Fruit fly (Drosophila melanogaster) whole organism, embryonic: ENCODE measurements around the gene CG10365.

Experiments
- Abd-B ChIP-seq: fragments of 200-800 bp; sonication (Bioruptor generic); optimal IDR thresholded peaks from 2 replicates; lab custom pipeline; 2018; ENCODE audit warnings: missing biosample characterization, mild to moderate bottlenecking, missing genetic modification characterization, moderate library complexity
- Bgb ChIP-seq: fragments of 200-800 bp; sonication (Bioruptor generic); IDR thresholded peaks from 2 replicates; pipeline ENCODE4 v1.3.6; 2022; ENCODE audit warnings: missing biosample characterization, missing genetic modification characterization; ENCODE audit not compliant: partially characterized antibody
- CG10431 ChIP-seq: fragments of 200-800 bp; sonication (Bioruptor generic); optimal IDR thresholded peaks from 3 replicates; lab custom pipeline; 2018; ENCODE audit warnings: missing biosample characterization, mild to moderate bottlenecking, missing genetic modification characterization
- CG10462 ChIP-seq: fragments of 200-800 bp; sonication (Bioruptor generic); optimal IDR thresholded peaks from 2 replicates; lab custom pipeline; 2016; ENCODE audit warnings: missing biosample characterization, missing genetic modification characterization
- CG10543 ChIP-seq: fragments of 200-800 bp; sonication (Bioruptor generic); optimal IDR thresholded peaks from 3 replicates; lab custom pipeline; 2017; ENCODE audit warnings: missing biosample characterization, mild to moderate bottlenecking, missing genetic modification characterization, moderate library complexity
- CG10654 ChIP-seq: fragments of 200-800 bp; sonication (Bioruptor generic); optimal IDR thresholded peaks from 2 replicates; lab custom pipeline; 2016; ENCODE audit warnings: missing biosample characterization, missing genetic modification characterization
- CG11560 ChIP-seq: fragments of 200-800 bp; sonication (Bioruptor generic); IDR thresholded peaks from 3 replicates; pipeline ENCODE4 v1.3.6; 2022; ENCODE audit warnings: missing biosample characterization, missing genetic modification characterization
- CG12236 ChIP-seq: fragments of 200-800 bp; sonication (Bioruptor generic); optimal IDR thresholded peaks from 2 replicates; lab custom pipeline; 2016; ENCODE audit warnings: missing biosample characterization, missing genetic modification characterization
- CG12299 ChIP-seq: fragments of 200-800 bp; sonication (Bioruptor generic); optimal IDR thresholded peaks from 2 replicates; lab custom pipeline; 2018; ENCODE audit warnings: missing biosample characterization, mild to moderate bottlenecking, missing genetic modification characterization
- CG1603 ChIP-seq: fragments of 200-800 bp; sonication (Bioruptor generic); optimal IDR thresholded peaks from 2 replicates; lab custom pipeline; 2019; ENCODE audit warnings: missing biosample characterization, mild to moderate bottlenecking, missing genetic modification characterization, moderate library complexity
- CG17359 ChIP-seq: fragments of 200-800 bp; sonication (Bioruptor generic); optimal IDR thresholded peaks from 3 replicates; lab custom pipeline; 2018; ENCODE audit warnings: missing biosample characterization, mild to moderate bottlenecking, missing genetic modification characterization, moderate library complexity
- CG17802 ChIP-seq: fragments of 200-800 bp; sonication (Bioruptor generic); optimal IDR thresholded peaks from 2 replicates; lab custom pipeline; 2018; ENCODE audit warnings: missing biosample characterization, mild to moderate bottlenecking, missing genetic modification characterization, moderate library complexity
- CG2678 ChIP-seq: fragments of 200-800 bp; sonication (Bioruptor generic); optimal IDR thresholded peaks from 3 replicates; lab custom pipeline; 2019; ENCODE audit warnings: missing biosample characterization, mild to moderate bottlenecking, missing genetic modification characterization, moderate library complexity
- CG2875 ChIP-seq: fragments of 200-800 bp; sonication (Bioruptor generic); optimal IDR thresholded peaks from 2 replicates; lab custom pipeline; 2017; ENCODE audit warnings: missing biosample characterization, mild to moderate bottlenecking, missing genetic modification characterization, missing genetic modification reagents
- CG31224 ChIP-seq: fragments of 200-800 bp; sonication (Bioruptor generic); IDR thresholded peaks from 2 replicates; pipeline ENCODE4 v1.3.6; 2022; ENCODE audit warnings: missing biosample characterization, missing genetic modification characterization
- CG34376 ChIP-seq: fragments of 200-800 bp; sonication (Bioruptor generic); optimal IDR thresholded peaks from 2 replicates; lab custom pipeline; 2018; ENCODE audit warnings: missing biosample characterization, mild to moderate bottlenecking, missing genetic modification characterization
- CG3995 ChIP-seq: fragments of 200-800 bp; sonication (Bioruptor generic); optimal IDR thresholded peaks from 3 replicates; lab custom pipeline; 2016; ENCODE audit warnings: missing biosample characterization, missing genetic modification characterization
- CG4360 ChIP-seq: fragments of 200-800 bp; sonication (Bioruptor generic); IDR thresholded peaks from 2 replicates; pipeline ENCODE4 v1.3.6; 2022; ENCODE audit warnings: missing biosample characterization, missing genetic modification characterization
- CG6791 ChIP-seq: fragments of 200-800 bp; sonication (Bioruptor generic); IDR thresholded peaks from 3 replicates; pipeline ENCODE4 v1.3.6; 2022; ENCODE audit warnings: missing biosample characterization, missing genetic modification characterization; ENCODE audit not compliant: partially characterized antibody
- D19A ChIP-seq: fragments of 200-800 bp; optimal IDR thresholded peaks from 3 replicates; lab custom pipeline; 2019; ENCODE audit warnings: missing biosample characterization, mild to moderate bottlenecking, missing genetic modification characterization, moderate library complexity
- Dek ChIP-seq: fragments of 200-800 bp; sonication (Bioruptor generic); optimal IDR thresholded peaks from 3 replicates; lab custom pipeline; 2019; ENCODE audit warnings: missing biosample characterization, mild to moderate bottlenecking, missing genetic modification characterization, moderate library complexity
- Dp ChIP-seq: fragments of 200-800 bp; sonication (Bioruptor generic); optimal IDR thresholded peaks from 2 replicates; lab custom pipeline; 2018; ENCODE audit warnings: missing biosample characterization, mild to moderate bottlenecking, missing genetic modification characterization, moderate library complexity
- Drgx ChIP-seq: fragments of 200-800 bp; sonication (Bioruptor generic); IDR thresholded peaks from 2 replicates; pipeline ENCODE4 v1.3.6; 2022; ENCODE audit warnings: missing biosample characterization, missing genetic modification characterization
- Fer1 ChIP-seq: fragments of 200-800 bp; sonication (Bioruptor generic); optimal IDR thresholded peaks from 2 replicates; lab custom pipeline; 2017; ENCODE audit warnings: missing biosample characterization, mild to moderate bottlenecking, missing genetic modification characterization
- GATAe ChIP-seq: fragments of 200-800 bp; sonication (Bioruptor generic); conservative IDR thresholded peaks from 2 replicates; pipeline ENCODE4 v1.3.6; 2022; ENCODE audit warnings: missing biosample characterization, missing genetic modification characterization
- Hr3 ChIP-seq: fragments of 200-800 bp; sonication (Bioruptor generic); optimal IDR thresholded peaks from 3 replicates; lab custom pipeline; 2016; ENCODE audit warnings: missing biosample characterization, missing genetic modification characterization
- Nf-YB ChIP-seq: fragments of 200-800 bp; sonication (Bioruptor generic); optimal IDR thresholded peaks from 3 replicates; lab custom pipeline; 2019; ENCODE audit warnings: missing biosample characterization, mild to moderate bottlenecking, missing genetic modification characterization, moderate library complexity
- NfI ChIP-seq: fragments of 200-800 bp; sonication (Bioruptor generic); optimal IDR thresholded peaks from 3 replicates; lab custom pipeline; 2018; ENCODE audit warnings: missing biosample characterization, mild to moderate bottlenecking, missing genetic modification characterization, moderate library complexity
- PHDP ChIP-seq: fragments of 200-800 bp; sonication (Bioruptor generic); optimal IDR thresholded peaks from 3 replicates; lab custom pipeline; 2018; ENCODE audit warnings: missing biosample characterization, mild to moderate bottlenecking, missing genetic modification characterization, moderate library complexity
- Pdp1 ChIP-seq, 2 experiments: fragments of 200-800 bp; sonication (Bioruptor generic); optimal IDR thresholded peaks; 3 replicates each; lab custom pipeline; 2016; ENCODE audit warnings: missing biosample characterization in 2 of 2, missing genetic modification characterization in 2 of 2, mild to moderate bottlenecking in 1 of 2, moderate library complexity in 1 of 2
- Rfx ChIP-seq: fragments of 200-800 bp; sonication (Bioruptor generic); IDR thresholded peaks from 2 replicates; pipeline ENCODE4 v1.3.6; 2022; ENCODE audit warnings: missing biosample characterization, missing genetic modification characterization
- ac ChIP-seq: fragments of 200-800 bp; sonication (Bioruptor generic); optimal IDR thresholded peaks from 3 replicates; lab custom pipeline; 2017; ENCODE audit warnings: missing biosample characterization, mild to moderate bottlenecking, missing genetic modification characterization
- chinmo ChIP-seq: fragments of 200-800 bp; sonication (Bioruptor generic); IDR thresholded peaks from 4 replicates; pipeline ENCODE4 v1.3.6; 2022; ENCODE audit warnings: missing biosample characterization, missing genetic modification characterization; ENCODE audit not compliant: partially characterized antibody
- dmrt11E ChIP-seq: fragments of 200-800 bp; sonication (Bioruptor generic); optimal IDR thresholded peaks from 3 replicates; lab custom pipeline; 2018; ENCODE audit warnings: missing biosample characterization, mild to moderate bottlenecking, missing genetic modification characterization, moderate library complexity
- dmrt99B ChIP-seq: fragments of 200-800 bp; sonication (Bioruptor generic); optimal IDR thresholded peaks from 2 replicates; lab custom pipeline; 2018; ENCODE audit warnings: missing biosample characterization, mild to moderate bottlenecking, missing genetic modification characterization, moderate library complexity
- exex ChIP-seq: fragments of 200-800 bp; sonication (Bioruptor generic); optimal IDR thresholded peaks from 4 replicates; lab custom pipeline; 2018; ENCODE audit warnings: missing biosample characterization, mild to moderate bottlenecking, missing genetic modification characterization, moderate library complexity
- ftz-f1 ChIP-seq: fragments of 200-800 bp; sonication (Bioruptor generic); optimal IDR thresholded peaks from 2 replicates; lab custom pipeline; 2016; ENCODE audit warnings: missing biosample characterization, missing genetic modification characterization
- gce ChIP-seq: fragments of 200-800 bp; sonication (Bioruptor generic); IDR thresholded peaks from 3 replicates; pipeline ENCODE4 v1.3.6; 2022; ENCODE audit warnings: missing biosample characterization, missing genetic modification characterization
- gcm ChIP-seq: fragments of 200-800 bp; sonication (Bioruptor generic); optimal IDR thresholded peaks from 2 replicates; lab custom pipeline; 2019; ENCODE audit warnings: missing biosample characterization, mild to moderate bottlenecking, missing genetic modification characterization, moderate library complexity
- gem ChIP-seq: fragments of 200-800 bp; sonication (Bioruptor generic); optimal IDR thresholded peaks from 2 replicates; lab custom pipeline; 2019; ENCODE audit warnings: missing biosample characterization, mild to moderate bottlenecking, missing genetic modification characterization, moderate library complexity
- gro ChIP-seq: fragments of 200-800 bp; sonication (Bioruptor generic); optimal IDR thresholded peaks from 2 replicates; lab custom pipeline; 2016; ENCODE audit warnings: missing biosample characterization, missing genetic modification characterization
- her ChIP-seq: fragments of 200-800 bp; sonication (Bioruptor generic); optimal IDR thresholded peaks from 2 replicates; lab custom pipeline; 2016; ENCODE audit warnings: missing biosample characterization, missing genetic modification characterization
- lilli ChIP-seq: fragments of 200-800 bp; sonication (Bioruptor generic); optimal IDR thresholded peaks from 3 replicates; lab custom pipeline; 2016; ENCODE audit warnings: missing biosample characterization, missing genetic modification characterization
- onecut ChIP-seq: fragments of 200-800 bp; sonication (Bioruptor generic); IDR thresholded peaks from 2 replicates; pipeline ENCODE4 v1.3.6; 2022; ENCODE audit warnings: missing biosample characterization, missing genetic modification characterization
- pan ChIP-seq, 4 experiments: fragments of >200 bp in 3 of 4; fragments of 200-800 bp in 1 of 4; sonication (Bioruptor generic) in 1 of 4; optimal IDR thresholded peaks in 3 of 4; IDR thresholded peaks in 1 of 4; 2 replicates each; pipeline versions ENCODE4 v1.3.6 to Lab custom; 2017 to 2022; ENCODE audit warnings: missing biosample characterization in 2 of 4, missing genetic modification characterization in 2 of 4, mixed read lengths in 1 of 4
- sr ChIP-seq: fragments of 200-800 bp; sonication (Bioruptor generic); IDR thresholded peaks from 3 replicates; pipeline ENCODE4 v1.3.6; 2022; ENCODE audit warnings: missing biosample characterization, missing genetic modification characterization
- tll ChIP-seq, 2 experiments: fragments of 200-800 bp in 1 of 2; fragments of >200 bp in 1 of 2; sonication (Bioruptor generic) in 1 of 2; optimal IDR thresholded peaks; 2 replicates each; lab custom pipeline; 2017 to 2019; ENCODE audit warnings: missing biosample characterization in 2 of 2, missing genetic modification characterization in 2 of 2, mild to moderate bottlenecking in 1 of 2, moderate library complexity in 1 of 2
- wek ChIP-seq: fragments of 200-800 bp; sonication (Bioruptor generic); optimal IDR thresholded peaks from 3 replicates; lab custom pipeline; 2018; ENCODE audit warnings: missing biosample characterization, mild to moderate bottlenecking, missing genetic modification characterization, moderate library complexity

The CG10365 gene

DNA sequence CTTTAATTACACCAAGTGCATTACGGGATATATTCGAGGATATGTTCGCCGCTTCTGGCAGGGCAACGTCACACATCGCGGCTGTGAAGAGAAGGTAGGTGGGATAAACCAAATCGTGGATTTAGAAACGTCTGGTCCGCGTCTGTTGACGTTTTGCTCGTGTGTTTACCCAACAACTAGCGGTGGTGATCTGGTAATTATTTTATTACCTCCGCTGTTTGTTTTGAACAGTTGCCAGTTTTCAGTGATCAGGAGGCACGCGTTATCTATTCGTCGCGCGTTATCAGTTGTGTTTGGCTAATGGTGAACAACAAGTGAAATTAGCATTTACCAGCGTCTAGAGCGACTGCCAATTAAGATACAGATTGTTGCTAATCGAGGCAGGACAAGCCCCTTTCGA is 5.9 kb downstream of the CG10365 start (continued):
- TF ChIP-seq sr (no peak), CG1603 (tag; lab: Kevin White, UChicago) (peak; percentile 9), gem (tag; lab: Kevin White, UChicago) (peak; percentile 9), dmrt99B (tag; lab: Kevin White, UChicago) (no peak), Hr3 (GFP tag; lab: Kevin White, UChicago) (no peak), Abd-B (GFP tag; lab: Kevin White, UChicago) (no peak), Pdp1 (GFP tag; optimal IDR thresholded peaks at IDR 0.05; lab: Kevin White, UChicago) (peak in 1 of 2 experiments; percentile 34), Bgb (GFP tag; lab: Robert Waterston, UW) (no peak), CG10543 (peak; percentile 89), NfI (peak; percentile 8), CG10431 (GFP tag; lab: Kevin White, UChicago) (no peak), Fer1 (GFP tag; lab: Kevin White, UChicago) (peak; percentile 82), CG31224 (GFP tag; lab: Robert Waterston, UW) (no peak), chinmo (GFP tag; lab: Robert Waterston, UW) (0 out of 4 replicates have a peak, but pooled peaks have one; percentile 17), exex (peak; percentile 56), CG10654 (GFP tag; lab: Kevin White, UChicago) (no peak), GATAe (GFP tag; lab: Robert Waterston, UW) (no peak), gce (GFP tag; lab: Robert Waterston, UW) (peak; percentile 28; the same call in 1 of the 3 replicates), dmrt11E (tag; lab: Kevin White, UChicago) (peak; percentile 5), CG17359 (tag; lab: Kevin White, UChicago) (peak; percentile 8), Dp (no peak), CG34376 (GFP tag; lab: Kevin White, UChicago) (peak; percentile 79), D19A (no peak), CG2678 (tag; lab: Kevin White, UChicago) (peak; percentile 67), CG3995 (GFP tag; lab: Kevin White, UChicago) (peak; percentile 16), CG10462 (GFP tag; lab: Kevin White, UChicago) (no peak), CG17802 (tag; lab: Kevin White, UChicago) (no peak), ftz-f1 (GFP tag; lab: Kevin White, UChicago) (no peak), CG11560 (tag; lab: Robert Waterston, UW) (no peak), her (GFP tag; lab: Kevin White, UChicago) (peak; percentile 16), CG6791 (GFP tag; lab: Robert Waterston, UW) (no peak), wek (GFP tag; lab: Kevin White, UChicago) (peak; percentile 62), Nf-YB (GFP tag; lab: Kevin White, UChicago) (no peak), gro (peak; percentile 47), tll (GFP tag; optimal IDR thresholded peaks at IDR 0.05; lab: Kevin White, UChicago) (peak in 1 of 2 experiments; percentile 74), CG12299 (tag; lab: Kevin White, UChicago) (peak; percentile 15)

DNA sequence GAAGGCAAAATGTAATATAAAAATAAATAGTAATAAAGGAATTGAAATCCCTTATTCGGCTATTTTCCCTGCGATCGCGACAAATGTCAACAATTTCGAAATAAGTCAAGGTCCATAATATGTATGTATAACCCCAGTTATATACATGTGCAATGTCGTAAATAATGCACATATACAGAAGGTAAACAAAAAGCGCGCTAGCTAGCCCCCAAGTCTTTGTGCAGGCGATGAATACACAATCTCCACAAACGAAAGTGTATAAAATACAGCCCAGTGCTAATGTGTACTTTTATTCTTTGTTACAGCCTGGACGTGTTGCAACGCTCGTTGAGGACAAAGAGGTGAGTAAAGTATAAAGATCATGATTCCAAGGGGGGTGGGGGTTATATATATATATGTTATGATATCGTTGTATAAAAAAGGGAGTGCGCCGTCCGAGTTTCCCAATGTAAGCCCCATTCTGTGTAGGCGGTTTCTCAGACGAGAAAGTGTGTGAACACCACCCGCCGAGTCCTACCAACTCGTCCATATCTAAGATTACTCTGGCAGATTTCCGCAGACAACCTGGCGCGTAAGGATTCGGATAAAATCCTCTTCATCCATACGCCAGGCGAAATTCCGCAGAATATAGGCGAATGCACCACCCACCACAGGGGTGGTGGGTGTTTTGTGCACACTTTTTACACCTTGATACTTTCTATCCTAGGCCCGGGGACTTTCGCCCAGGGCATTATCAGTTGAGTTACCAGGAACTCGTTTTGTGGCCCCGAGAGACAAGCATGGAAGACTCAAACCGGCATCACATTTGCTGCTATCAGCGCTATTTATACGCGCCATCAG is 6.7 kb downstream of the CG10365 start:
- peak; percentile 4 for TF ChIP-seq PHDP
- TF ChIP-seq gcm (GFP tag; lab: Kevin White, UChicago) = peak; percentile 48
- peak; percentile 4; the same call in 1 of the 2 replicates for TF ChIP-seq Rfx (GFP tag; lab: Robert Waterston, UW)
- TF ChIP-seq pan (optimal IDR thresholded peaks at IDR 0.05; lab: Kevin White, UChicago) = no peak
- TF ChIP-seq pan (GFP tag; optimal IDR thresholded peaks at IDR 0.05 in 1 of 2, IDR thresholded peaks at IDR 0.05 in 1 of 2) = peak in 1 of 2 experiments; percentile 32
- peak; percentile 19; the same call in 1 of the 2 replicates for TF ChIP-seq onecut
- no peak for TF ChIP-seq CG12236 (GFP tag; lab: Kevin White, UChicago)
- TF ChIP-seq ac (GFP tag; lab: Kevin White, UChicago) = no peak
- peak; percentile 44 for TF ChIP-seq Drgx (GFP tag; lab: Robert Waterston, UW)
- peak; percentile 18 for TF ChIP-seq CG2875 (GFP tag; lab: Kevin White, UChicago)
- peak; percentile 24 for TF ChIP-seq Dek (tag; lab: Kevin White, UChicago)
- TF ChIP-seq lilli = peak; percentile 9
- TF ChIP-seq CG4360 (GFP tag; lab: Robert Waterston, UW) = 0 out of 2 replicates have a peak, but pooled peaks have one; percentile 25
